Fruit fly (Drosophila melanogaster) whole organism, embryonic: Measurements from ENCODE around the gene CG8560.

Experiments used
- BtbVII ChIP-seq: fragments of 200-800 bp; sonication (Bioruptor generic); optimal IDR thresholded peaks from 3 replicates; lab custom pipeline; 2017; ENCODE audit warnings: missing biosample characterization, mild to moderate bottlenecking, missing genetic modification characterization
- CG10209 ChIP-seq: fragments of 200-800 bp; sonication (Bioruptor generic); optimal IDR thresholded peaks from 3 replicates; lab custom pipeline; 2017; ENCODE audit warnings: missing biosample characterization, mild to moderate bottlenecking, missing genetic modification characterization, missing genetic modification reagents
- CG10321 ChIP-seq: fragments of 200-800 bp; sonication (Bioruptor generic); IDR thresholded peaks from 2 replicates; pipeline ENCODE4 v1.3.6; 2022; ENCODE audit warnings: missing biosample characterization, missing genetic modification characterization
- CG12659 ChIP-seq: fragments of 200-800 bp; sonication (Bioruptor generic); optimal IDR thresholded peaks from 3 replicates; lab custom pipeline; 2017; ENCODE audit warnings: mild to moderate bottlenecking, missing biosample characterization, missing genetic modification reagents, missing genetic modification characterization
- CG13775 ChIP-seq: fragments of 200-800 bp; sonication (Bioruptor generic); optimal IDR thresholded peaks from 3 replicates; lab custom pipeline; 2017; ENCODE audit warnings: missing biosample characterization, mild to moderate bottlenecking, missing genetic modification characterization
- CG14710 ChIP-seq: fragments of 200-800 bp; sonication (Bioruptor generic); optimal IDR thresholded peaks from 3 replicates; lab custom pipeline; 2019; ENCODE audit warnings: missing biosample characterization, mild to moderate bottlenecking, missing genetic modification characterization, moderate library complexity
- CG16815 ChIP-seq: fragments of 200-800 bp; sonication (Bioruptor generic); optimal IDR thresholded peaks from 3 replicates; lab custom pipeline; 2017; ENCODE audit warnings: missing biosample characterization, mild to moderate bottlenecking, missing genetic modification characterization
- CG18262 ChIP-seq: fragments of 200-800 bp; optimal IDR thresholded peaks from 3 replicates; lab custom pipeline; 2019; ENCODE audit warnings: missing biosample characterization, mild to moderate bottlenecking, missing genetic modification characterization, moderate library complexity
- CG2875 ChIP-seq: fragments of 200-800 bp; sonication (Bioruptor generic); optimal IDR thresholded peaks from 2 replicates; lab custom pipeline; 2017; ENCODE audit warnings: missing biosample characterization, mild to moderate bottlenecking, missing genetic modification characterization, missing genetic modification reagents
- CG30403 ChIP-seq: fragments of 200-800 bp; sonication (Bioruptor generic); optimal IDR thresholded peaks from 3 replicates; lab custom pipeline; 2016; ENCODE audit warnings: missing biosample characterization, missing genetic modification characterization
- CG30431 ChIP-seq: fragments of 200-800 bp; sonication (Bioruptor generic); optimal IDR thresholded peaks from 2 replicates; lab custom pipeline; 2017; ENCODE audit warnings: missing biosample characterization, missing genetic modification characterization
- CG34224 ChIP-seq: fragments of 200-800 bp; sonication (Bioruptor generic); IDR thresholded peaks from 3 replicates; pipeline ENCODE4 v1.3.6; 2022; ENCODE audit warnings: missing biosample characterization, missing genetic modification characterization; ENCODE audit not compliant: partially characterized antibody
- CG34376 ChIP-seq: fragments of 200-800 bp; sonication (Bioruptor generic); optimal IDR thresholded peaks from 2 replicates; lab custom pipeline; 2018; ENCODE audit warnings: missing biosample characterization, mild to moderate bottlenecking, missing genetic modification characterization
- CG34422 ChIP-seq: fragments of 200-800 bp; sonication (Bioruptor generic); IDR thresholded peaks from 3 replicates; pipeline ENCODE4 v1.3.6; 2022; ENCODE audit warnings: missing biosample characterization, missing genetic modification characterization
- CG6175 ChIP-seq: fragments of 200-800 bp; sonication (Bioruptor generic); IDR thresholded peaks from 3 replicates; pipeline ENCODE4 v1.3.6; 2022; ENCODE audit warnings: missing biosample characterization, missing genetic modification characterization
- CG7271 ChIP-seq: fragments of 200-800 bp; sonication (Bioruptor generic); optimal IDR thresholded peaks from 2 replicates; lab custom pipeline; 2018; ENCODE audit warnings: missing biosample characterization, mild to moderate bottlenecking, missing genetic modification characterization, moderate library complexity
- CG9609 ChIP-seq: fragments of 200-800 bp; sonication (Bioruptor generic); optimal IDR thresholded peaks from 3 replicates; lab custom pipeline; 2016; ENCODE audit warnings: missing biosample characterization, missing genetic modification characterization
- Camta ChIP-seq: fragments of 200-800 bp; sonication (Bioruptor generic); optimal IDR thresholded peaks from 2 replicates; lab custom pipeline; 2016; ENCODE audit warnings: missing biosample characterization, missing genetic modification characterization
- HLH3B ChIP-seq: fragments of 200-800 bp; sonication (Bioruptor generic); IDR thresholded peaks from 2 replicates; pipeline ENCODE4 v1.3.6; 2022; ENCODE audit warnings: missing biosample characterization, missing genetic modification characterization
- HLH54F ChIP-seq: fragments of 200-800 bp; sonication (Bioruptor generic); optimal IDR thresholded peaks from 3 replicates; lab custom pipeline; 2016; ENCODE audit warnings: missing biosample characterization, missing genetic modification characterization
- MESR4 ChIP-seq: fragments of 200-800 bp; sonication (Bioruptor generic); optimal IDR thresholded peaks from 2 replicates; lab custom pipeline; 2018; ENCODE audit warnings: missing biosample characterization, mild to moderate bottlenecking, missing genetic modification characterization, moderate library complexity
- Mes4 ChIP-seq: fragments of 200-800 bp; sonication (Bioruptor generic); optimal IDR thresholded peaks from 2 replicates; lab custom pipeline; 2016; ENCODE audit warnings: missing biosample characterization, missing genetic modification characterization
- Mrtf ChIP-seq: fragments of 200-800 bp; sonication (Bioruptor generic); IDR thresholded peaks from 3 replicates; pipeline ENCODE4 v1.3.6; 2022; ENCODE audit warnings: missing biosample characterization, missing genetic modification characterization
- Neu2 ChIP-seq: fragments of 200-800 bp; sonication (Bioruptor generic); optimal IDR thresholded peaks from 3 replicates; lab custom pipeline; 2016; ENCODE audit warnings: missing biosample characterization, missing genetic modification characterization, borderline replicate concordance
- PHDP ChIP-seq: fragments of 200-800 bp; sonication (Bioruptor generic); optimal IDR thresholded peaks from 3 replicates; lab custom pipeline; 2018; ENCODE audit warnings: missing biosample characterization, mild to moderate bottlenecking, missing genetic modification characterization, moderate library complexity
- Rfx ChIP-seq: fragments of 200-800 bp; sonication (Bioruptor generic); IDR thresholded peaks from 2 replicates; pipeline ENCODE4 v1.3.6; 2022; ENCODE audit warnings: missing biosample characterization, missing genetic modification characterization
- Side ChIP-seq: fragments of 200-800 bp; sonication (Bioruptor generic); optimal IDR thresholded peaks from 2 replicates; lab custom pipeline; 2016; ENCODE audit warnings: missing biosample characterization, missing genetic modification characterization
- Stat92E ChIP-seq, 3 experiments: fragments of >200 bp in 2 of 3; fragments of 200-800 bp in 1 of 3; sonication (Bioruptor generic) in 1 of 3; optimal IDR thresholded peaks; 2 replicates each; lab custom pipeline; 2017 to 2019; ENCODE audit warnings: missing biosample characterization in 3 of 3, missing genetic modification characterization in 3 of 3, mild to moderate bottlenecking in 1 of 3, moderate library complexity in 1 of 3
- Tbp ChIP-seq: fragments of >200 bp; optimal IDR thresholded peaks from 2 replicates; lab custom pipeline; 2018; ENCODE audit warnings: missing biosample characterization, missing genetic modification characterization
- ap ChIP-seq: fragments of 200-800 bp; sonication (Bioruptor generic); IDR thresholded peaks from 2 replicates; pipeline ENCODE4 v1.3.6; 2022; ENCODE audit warnings: missing biosample characterization, missing genetic modification characterization
- bab2 ChIP-seq: fragments of 200-800 bp; sonication (Bioruptor generic); optimal IDR thresholded peaks from 2 replicates; lab custom pipeline; 2016; ENCODE audit warnings: missing biosample characterization, missing genetic modification characterization
- bbx ChIP-seq: fragments of 200-800 bp; sonication (Bioruptor generic); IDR thresholded peaks from 2 replicates; pipeline ENCODE4 v1.3.6; 2022; ENCODE audit warnings: missing biosample characterization, missing genetic modification characterization; ENCODE audit not compliant: partially characterized antibody
- chn ChIP-seq: fragments of 200-800 bp; sonication (Bioruptor generic); optimal IDR thresholded peaks from 2 replicates; lab custom pipeline; 2016; ENCODE audit warnings: missing biosample characterization, missing genetic modification characterization
- crp ChIP-seq, 2 experiments: fragments of 200-800 bp; sonication (Bioruptor generic); optimal IDR thresholded peaks; 2 replicates in 1 of 2; 3 replicates in 1 of 2; lab custom pipeline; 2017; ENCODE audit warnings: missing biosample characterization in 2 of 2, missing genetic modification characterization in 2 of 2, mild to moderate bottlenecking in 1 of 2, moderate library complexity in 1 of 2
- dysf ChIP-seq: fragments of 200-800 bp; sonication (Bioruptor generic); IDR thresholded peaks from 3 replicates; pipeline ENCODE4 v1.3.6; 2022; ENCODE audit warnings: missing biosample characterization, missing genetic modification characterization
- en ChIP-seq: fragments of 200-800 bp; sonication (Bioruptor generic); optimal IDR thresholded peaks from 2 replicates; lab custom pipeline; 2016; ENCODE audit warnings: missing biosample characterization, missing genetic modification characterization
- esg ChIP-seq: fragments of 200-800 bp; sonication (Bioruptor generic); conservative IDR thresholded peaks from 2 replicates; pipeline ENCODE4 v1.3.6; 2022; ENCODE audit warnings: missing biosample characterization, missing genetic modification characterization
- hbn ChIP-seq: fragments of 200-800 bp; sonication (Bioruptor generic); IDR thresholded peaks from 2 replicates; pipeline ENCODE4 v1.3.6; 2022; ENCODE audit warnings: missing biosample characterization, missing genetic modification characterization; ENCODE audit not compliant: partially characterized antibody
- insv ChIP-seq, 2 experiments: fragments of 200-800 bp; sonication (Bioruptor generic); optimal IDR thresholded peaks; 3 replicates each; lab custom pipeline; 2016 to 2018; ENCODE audit warnings: missing biosample characterization in 2 of 2, missing genetic modification characterization in 2 of 2
- kni ChIP-seq: fragments of 200-800 bp; sonication (Bioruptor generic); optimal IDR thresholded peaks from 3 replicates; lab custom pipeline; 2017; ENCODE audit warnings: mild to moderate bottlenecking, missing biosample characterization, missing genetic modification reagents, missing genetic modification characterization
- lab ChIP-seq: fragments of 200-800 bp; sonication (Bioruptor generic); optimal IDR thresholded peaks from 3 replicates; lab custom pipeline; 2017; ENCODE audit warnings: missing biosample characterization, missing genetic modification characterization, mild to moderate bottlenecking, moderate library complexity, missing genetic modification reagents
- mirr ChIP-seq: fragments of 200-800 bp; sonication (Bioruptor generic); optimal IDR thresholded peaks from 3 replicates; lab custom pipeline; 2018; ENCODE audit warnings: missing biosample characterization, mild to moderate bottlenecking, missing genetic modification characterization
- mld ChIP-seq: fragments of 200-800 bp; sonication (Bioruptor generic); IDR thresholded peaks from 3 replicates; pipeline ENCODE4 v1.3.6; 2022; ENCODE audit warnings: missing biosample characterization, missing genetic modification characterization; ENCODE audit not compliant: partially characterized antibody
- sens ChIP-seq: fragments of 200-800 bp; sonication (Bioruptor generic); peaks from one replicate; lab custom pipeline; 2016; ENCODE audit warnings: missing biosample characterization, missing genetic modification characterization
- stwl ChIP-seq: fragments of 200-800 bp; sonication (Bioruptor generic); optimal IDR thresholded peaks from 3 replicates; lab custom pipeline; 2018; ENCODE audit warnings: missing biosample characterization, mild to moderate bottlenecking, missing genetic modification characterization, moderate library complexity
- sug ChIP-seq: fragments of 200-800 bp; optimal IDR thresholded peaks from 2 replicates; lab custom pipeline; 2019; ENCODE audit warnings: missing biosample characterization, mild to moderate bottlenecking, missing genetic modification characterization, moderate library complexity
- tgo ChIP-seq: fragments of 200-800 bp; sonication (Bioruptor generic); IDR thresholded peaks from 3 replicates; pipeline ENCODE4 v1.3.6; 2022; ENCODE audit warnings: missing biosample characterization, missing genetic modification characterization
- vnd ChIP-seq: fragments of 200-800 bp; sonication (Bioruptor generic); IDR thresholded peaks from 3 replicates; pipeline ENCODE4 v1.3.6; 2022; ENCODE audit warnings: missing biosample characterization, missing genetic modification characterization; ENCODE audit not compliant: partially characterized antibody

CG8560 gene

dm6 chr3L:7356386-7357117, 47.4 kb downstream of the CG8560 start, which contains the start of gene CTCF (continued):
- TF ChIP-seq PHDP (peak; percentile 28), HLH3B (GFP tag; lab: Robert Waterston, UW) (peak; percentile 51), dysf (GFP tag; lab: Robert Waterston, UW) (peak; percentile 67; the same call in 2 of the 3 replicates), CG30403 (GFP tag; lab: Kevin White, UChicago) (peak; percentile 43), mld (peak; percentile 70; the same call in 2 of the 3 replicates), Side (GFP tag; lab: Kevin White, UChicago) (no peak), CG14710 (peak; percentile 50), bab2 (peak; percentile 13), ap (GFP tag; lab: Robert Waterston, UW) (no peak), insv (GFP tag; optimal IDR thresholded peaks at IDR 0.05; lab: Kevin White, UChicago) (peak in 1 of 2 experiments; percentile 50), CG30431 (GFP tag; lab: Kevin White, UChicago) (peak; percentile 24), HLH54F (GFP tag; lab: Kevin White, UChicago) (peak; percentile 20), CG13775 (GFP tag; lab: Kevin White, UChicago) (peak; percentile 37), kni (GFP tag; lab: Kevin White, UChicago) (peak; percentile 31), tgo (peak; percentile 51), Rfx (GFP tag; lab: Robert Waterston, UW) (peak; percentile 63; the same call in 1 of the 2 replicates), Neu2 (GFP tag; lab: Kevin White, UChicago) (no peak), Tbp (GFP tag; lab: Kevin White, UChicago) (peak; percentile 49), Camta (GFP tag; lab: Kevin White, UChicago) (peak; percentile 19), CG34422 (GFP tag; lab: Robert Waterston, UW) (peak; percentile 63), CG6175 (GFP tag; lab: Robert Waterston, UW) (no peak), CG2875 (GFP tag; lab: Kevin White, UChicago) (peak; percentile 12), CG10209 (peak; percentile 33), sens (GFP tag; lab: Kevin White, UChicago) (peak; percentile 87), Stat92E (GFP tag; optimal IDR thresholded peaks at IDR 0.05; lab: Kevin White, UChicago) (peak in 1 of 3 experiments; percentile 9), CG9609 (peak; percentile 40), CG12659 (peak; percentile 77), MESR4 (peak; percentile 76), CG7271 (tag; lab: Kevin White, UChicago) (peak; percentile 39), CG34224 (GFP tag; lab: Robert Waterston, UW) (peak; percentile 73), Mrtf (GFP tag; lab: Robert Waterston, UW) (0 out of 3 replicates have a peak, but pooled peaks have one; percentile 48), CG34376 (GFP tag; lab: Kevin White, UChicago) (peak; percentile 85), CG16815 (no peak), vnd (GFP tag; lab: Robert Waterston, UW) (peak; percentile 65; the same call in 2 of the 3 replicates), mirr (GFP tag; lab: Kevin White, UChicago) (peak; percentile 56), esg (GFP tag; lab: Robert Waterston, UW) (0 out of 2 replicates have a peak, but pooled peaks have one; percentile 27), stwl (tag; lab: Kevin White, UChicago) (peak; percentile 67), crp (GFP tag; optimal IDR thresholded peaks at IDR 0.05; lab: Kevin White, UChicago) (peak in 1 of 2 experiments; percentile 72), bbx (GFP tag; lab: Robert Waterston, UW) (peak; percentile 91), chn (peak; percentile 18), BtbVII (GFP tag; lab: Kevin White, UChicago) (peak; percentile 32), Mes4 (GFP tag; lab: Kevin White, UChicago) (peak; percentile 33), hbn (GFP tag; lab: Robert Waterston, UW) (peak; percentile 61), lab (GFP tag; lab: Kevin White, UChicago) (peak; percentile 9), CG10321 (GFP tag; lab: Robert Waterston, UW) (no peak), sug (tag; lab: Kevin White, UChicago) (peak; percentile 47), en (GFP tag; lab: Kevin White, UChicago) (peak; percentile 8), CG18262 (tag; lab: Kevin White, UChicago) (peak; percentile 64)
